Worm (Caenorhabditis elegans) whole organism, L1 larva: ENCODE data around the gene flad-1.

ENCODE experiments used
- C16A3.4 ChIP-seq: fragments of 150-350 bp; optimal IDR thresholded peaks from 2 replicates; lab custom pipeline; 2014; ENCODE audit warnings: missing biosample characterization, missing genetic modification characterization
- C34B4.2 ChIP-seq: sonication (generic microtip); optimal IDR thresholded peaks from 2 replicates; lab custom pipeline; 2017; ENCODE audit warnings: mild to moderate bottlenecking, missing genetic modification characterization, missing compliant biosample characterization
- F16B12.6 ChIP-seq: fragments of 150-350 bp; optimal IDR thresholded peaks from 2 replicates; lab custom pipeline; 2014; ENCODE audit warnings: missing biosample characterization, missing genetic modification characterization
- Y116A8C.19 ChIP-seq: sonication (generic microtip); optimal IDR thresholded peaks from 2 replicates; lab custom pipeline; 2016; ENCODE audit warnings: missing compliant biosample characterization, missing genetic modification characterization, borderline replicate concordance
- aha-1 ChIP-seq: fragments of 150-350 bp; optimal IDR thresholded peaks from 2 replicates; lab custom pipeline; 2014; ENCODE audit warnings: missing biosample characterization, missing genetic modification characterization
- alr-1 ChIP-seq: fragments of 200-800 bp; sonication (Bioruptor generic); optimal IDR thresholded peaks from 2 replicates; lab custom pipeline; 2018; ENCODE audit warnings: borderline replicate concordance, mild to moderate bottlenecking, missing genetic modification characterization, missing compliant biosample characterization
- aly-2 ChIP-seq: fragments of 150-350 bp; optimal IDR thresholded peaks from 2 replicates; lab custom pipeline; 2014; ENCODE audit warnings: missing biosample characterization, missing genetic modification characterization
- ama-1 ChIP-seq: fragments of 150-350 bp; optimal IDR thresholded peaks from 2 replicates; lab custom pipeline; 2014
- ceh-63 ChIP-seq: fragments of 200-800 bp; sonication (Bioruptor generic); optimal IDR thresholded peaks from 2 replicates; lab custom pipeline; 2018; ENCODE audit warnings: mild to moderate bottlenecking, missing genetic modification characterization, missing compliant biosample characterization
- ceh-8 ChIP-seq: fragments of 200-800 bp; sonication (Bioruptor generic); optimal IDR thresholded peaks from 2 replicates; lab custom pipeline; 2018; ENCODE audit warnings: mild to moderate bottlenecking, missing genetic modification characterization, moderate library complexity, missing compliant biosample characterization
- ceh-90 ChIP-seq: sonication (generic microtip); optimal IDR thresholded peaks from 2 replicates; lab custom pipeline; 2016; ENCODE audit warnings: missing genetic modification characterization, missing compliant biosample characterization
- dsc-1 ChIP-seq: sonication (generic microtip); optimal IDR thresholded peaks from 2 replicates; lab custom pipeline; 2016; ENCODE audit warnings: mild to moderate bottlenecking, missing genetic modification characterization, missing compliant biosample characterization
- efl-1 ChIP-seq, 4 experiments: fragments of 150-350 bp; optimal IDR thresholded peaks in 3 of 4; peaks in 1 of 4; 1 replicate in 1 of 4; 2 replicates in 3 of 4; lab custom pipeline; 2014; ENCODE audit warnings: missing biosample characterization in 2 of 4, missing genetic modification characterization in 2 of 4, missing genetic modification reagents in 2 of 4
- efl-3 ChIP-seq: fragments of 200-800 bp; sonication (Bioruptor generic); optimal IDR thresholded peaks from 2 replicates; lab custom pipeline; 2018; ENCODE audit warnings: mild to moderate bottlenecking, missing genetic modification characterization, missing compliant biosample characterization
- ets-5 ChIP-seq: fragments of 200-800 bp; sonication (Bioruptor generic); IDR thresholded peaks from 2 replicates; pipeline ENCODE4 v1.3.6; 2022; ENCODE audit warnings: missing genetic modification characterization, missing compliant biosample characterization
- fkh-10 ChIP-seq: sonication (generic microtip); optimal IDR thresholded peaks from 2 replicates; lab custom pipeline; 2017; ENCODE audit warnings: missing biosample characterization, missing genetic modification reagents, missing genetic modification characterization
- fkh-4 ChIP-seq: sonication (generic microtip); optimal IDR thresholded peaks from 2 replicates; lab custom pipeline; 2016; ENCODE audit warnings: missing compliant biosample characterization, missing genetic modification characterization, borderline replicate concordance
- fkh-8 ChIP-seq: sonication (generic microtip); optimal IDR thresholded peaks from 2 replicates; lab custom pipeline; 2016; ENCODE audit warnings: mild to moderate bottlenecking, missing genetic modification characterization, missing compliant biosample characterization
- grh-1 ChIP-seq: fragments of 200-800 bp; sonication (Bioruptor generic); IDR thresholded peaks from 2 replicates; pipeline ENCODE4 v1.3.6; 2022; ENCODE audit warnings: missing genetic modification reagents, missing genetic modification characterization, missing compliant biosample characterization
- isw-1 ChIP-seq: fragments of 200-800 bp; sonication (Bioruptor generic); IDR thresholded peaks from 2 replicates; pipeline ENCODE4 v1.3.6; 2022; ENCODE audit warnings: missing genetic modification characterization, missing compliant biosample characterization
- jun-1 ChIP-seq: fragments of 150-350 bp; optimal IDR thresholded peaks from 2 replicates; lab custom pipeline; 2014; ENCODE audit warnings: missing biosample characterization, missing genetic modification reagents, missing genetic modification characterization
- lin-13 ChIP-seq: fragments of 150-350 bp; optimal IDR thresholded peaks from 2 replicates; lab custom pipeline; 2014; ENCODE audit warnings: missing biosample characterization, missing genetic modification reagents, missing genetic modification characterization
- lin-14 ChIP-seq: fragments of 200-800 bp; sonication (Bioruptor generic); optimal IDR thresholded peaks from 2 replicates; lab custom pipeline; 2018; ENCODE audit warnings: mild to moderate bottlenecking, missing genetic modification characterization, moderate library complexity, missing compliant biosample characterization
- lin-15B ChIP-seq: fragments of 150-350 bp; sonication (generic microtip); optimal IDR thresholded peaks from 3 replicates; lab custom pipeline; 2014; ENCODE audit warnings: missing biosample characterization, missing genetic modification characterization
- lin-35 ChIP-seq, 2 experiments: fragments of 150-350 bp; optimal IDR thresholded peaks; 2 replicates each; lab custom pipeline; 2014; ENCODE audit warnings: missing biosample characterization in 2 of 2, missing genetic modification characterization in 2 of 2, missing genetic modification reagents in 2 of 2
- lin-39 ChIP-seq: fragments of 150-350 bp; optimal IDR thresholded peaks from 2 replicates; lab custom pipeline; 2014; ENCODE audit warnings: missing biosample characterization, missing genetic modification reagents, missing genetic modification characterization
- lsy-2 ChIP-seq, 2 experiments: fragments of 150-350 bp; optimal IDR thresholded peaks; 2 replicates each; lab custom pipeline; 2014; ENCODE audit warnings: missing biosample characterization in 2 of 2, missing genetic modification characterization in 2 of 2
- mab-9 ChIP-seq: fragments of 200-800 bp; sonication (Bioruptor generic); IDR thresholded peaks from 2 replicates; pipeline ENCODE4 v1.3.6; 2022; ENCODE audit warnings: missing genetic modification reagents, missing genetic modification characterization, missing compliant biosample characterization
- mef-2 ChIP-seq: fragments of 150-350 bp; optimal IDR thresholded peaks from 2 replicates; lab custom pipeline; 2014; ENCODE audit warnings: missing biosample characterization, missing genetic modification characterization
- nhr-11 ChIP-seq: fragments of 150-350 bp; optimal IDR thresholded peaks from 2 replicates; lab custom pipeline; 2014; ENCODE audit warnings: missing biosample characterization, missing genetic modification characterization
- nhr-12 ChIP-seq: sonication (generic microtip); optimal IDR thresholded peaks from 2 replicates; lab custom pipeline; 2017; ENCODE audit warnings: missing biosample characterization, missing genetic modification characterization
- nhr-19 ChIP-seq: fragments of 200-800 bp; sonication (Bioruptor generic); conservative IDR thresholded peaks from 2 replicates; pipeline ENCODE4 v1.3.6; 2022; ENCODE audit warnings: missing genetic modification characterization, missing compliant biosample characterization
- nhr-237 ChIP-seq: fragments of 150-350 bp; optimal IDR thresholded peaks from 2 replicates; lab custom pipeline; 2014; ENCODE audit warnings: missing biosample characterization, missing genetic modification characterization
- nhr-28 ChIP-seq: fragments of 150-350 bp; optimal IDR thresholded peaks from 2 replicates; lab custom pipeline; 2014; ENCODE audit warnings: missing biosample characterization, missing genetic modification characterization
- nhr-47 ChIP-seq: sonication (generic microtip); optimal IDR thresholded peaks from 2 replicates; lab custom pipeline; 2016; ENCODE audit warnings: mild to moderate bottlenecking, missing genetic modification characterization, moderate library complexity, missing compliant biosample characterization
- nhr-76 ChIP-seq: sonication (generic microtip); optimal IDR thresholded peaks from 2 replicates; lab custom pipeline; 2017; ENCODE audit warnings: missing biosample characterization, missing genetic modification characterization
- nhr-84 ChIP-seq: sonication (generic microtip); optimal IDR thresholded peaks from 2 replicates; lab custom pipeline; 2017; ENCODE audit warnings: missing biosample characterization, missing genetic modification characterization
- nhr-90 ChIP-seq: sonication (generic microtip); optimal IDR thresholded peaks from 2 replicates; lab custom pipeline; 2016; ENCODE audit warnings: mild to moderate bottlenecking, missing genetic modification characterization, missing compliant biosample characterization; ENCODE audit not compliant: poor library complexity
- pqm-1 ChIP-seq: sonication (generic microtip); optimal IDR thresholded peaks from 3 replicates; lab custom pipeline; 2017; ENCODE audit warnings: missing biosample characterization, missing genetic modification characterization
- skn-1 ChIP-seq: fragments of 150-350 bp; optimal IDR thresholded peaks from 2 replicates; lab custom pipeline; 2014; ENCODE audit warnings: missing biosample characterization, missing genetic modification characterization
- sptf-1 ChIP-seq: fragments of 150-350 bp; optimal IDR thresholded peaks from 2 replicates; lab custom pipeline; 2014; ENCODE audit warnings: missing biosample characterization, missing genetic modification characterization
- sup-37 ChIP-seq: fragments of 200-800 bp; sonication (Bioruptor generic); optimal IDR thresholded peaks from 2 replicates; lab custom pipeline; 2018; ENCODE audit warnings: mild to moderate bottlenecking, missing genetic modification characterization, missing compliant biosample characterization
- swsn-7 ChIP-seq: sonication (generic microtip); optimal IDR thresholded peaks from 2 replicates; lab custom pipeline; 2016; ENCODE audit warnings: missing genetic modification characterization, missing compliant biosample characterization
- tlp-1 ChIP-seq: fragments of 150-350 bp; optimal IDR thresholded peaks from 2 replicates; lab custom pipeline; 2014; ENCODE audit warnings: missing biosample characterization, missing genetic modification characterization
- unc-130 ChIP-seq: fragments of 150-350 bp; optimal IDR thresholded peaks from 2 replicates; lab custom pipeline; 2017; ENCODE audit warnings: missing biosample characterization, missing genetic modification characterization, inconsistent platforms
- unc-62 ChIP-seq: fragments of 150-350 bp; optimal IDR thresholded peaks from 2 replicates; lab custom pipeline; 2014; ENCODE audit warnings: missing biosample characterization, missing genetic modification reagents, missing genetic modification characterization
- unc-86 ChIP-seq: sonication (generic microtip); optimal IDR thresholded peaks from 2 replicates; lab custom pipeline; 2016; ENCODE audit warnings: missing genetic modification characterization, missing compliant biosample characterization
- unc-98 ChIP-seq: fragments of 200-800 bp; sonication (Bioruptor generic); IDR thresholded peaks from 2 replicates; pipeline ENCODE4 v1.3.6; 2022; ENCODE audit warnings: missing genetic modification characterization, missing compliant biosample characterization
- vab-15 ChIP-seq: sonication (generic microtip); optimal IDR thresholded peaks from 2 replicates; lab custom pipeline; 2017; ENCODE audit warnings: missing genotype, mild to moderate bottlenecking, missing genetic modification characterization, missing compliant biosample characterization
- zag-1 ChIP-seq: fragments of 150-350 bp; optimal IDR thresholded peaks from 2 replicates; lab custom pipeline; 2014; ENCODE audit warnings: missing biosample characterization, missing genetic modification characterization
- zip-4 ChIP-seq: fragments of 200-800 bp; sonication (Bioruptor generic); optimal IDR thresholded peaks from 2 replicates; lab custom pipeline; 2018; ENCODE audit warnings: mild to moderate bottlenecking, missing genetic modification characterization, moderate library complexity, missing compliant biosample characterization
- ztf-11 ChIP-seq, 2 experiments: sonication (generic microtip); optimal IDR thresholded peaks; 2 replicates each; lab custom pipeline; 2016 to 2017; ENCODE audit warnings: missing genetic modification characterization in 2 of 2, missing biosample characterization in 1 of 2, missing compliant biosample characterization in 1 of 2

The flad-1 gene

ce11 chrII:9967999-9968706 is 24.2 kb downstream of the flad-1 start, which contains the start of the genes R53.4 and psf-1 (continued):
- peak; percentile 53 for TF ChIP-seq lin-13 (GFP tag; lab: Kevin White, UChicago)
- peak; percentile 75 for TF ChIP-seq lin-14
- TF ChIP-seq nhr-12 = no peak
- TF ChIP-seq aha-1 (tag; lab: Kevin White, UChicago) = peak; percentile 15
- no peak for TF ChIP-seq aly-2
- peak; percentile 53 for TF ChIP-seq fkh-8 (tag; lab: Kevin White, UChicago)
- peak; percentile 30 for TF ChIP-seq unc-86 (tag; lab: Kevin White, UChicago)
- no peak for TF ChIP-seq pqm-1 (tag; lab: Kevin White, UChicago)
- TF ChIP-seq skn-1 (tag; lab: Kevin White, UChicago) = peak; percentile 83
- peak; percentile 55 for TF ChIP-seq F16B12.6 (tag; lab: Kevin White, UChicago)
- peak; percentile 19 for TF ChIP-seq dsc-1 (tag; lab: Kevin White, UChicago)
- no peak for TF ChIP-seq tlp-1 (tag; lab: Kevin White, UChicago)
- peak; percentile 37 for TF ChIP-seq vab-15 (tag; lab: Kevin White, UChicago)
- TF ChIP-seq zag-1 (tag; lab: Kevin White, UChicago) = no peak
- TF ChIP-seq C16A3.4 (tag; lab: Kevin White, UChicago) = peak; percentile 61
- TF ChIP-seq nhr-76 (tag; lab: Kevin White, UChicago) = no peak
- no peak for TF ChIP-seq mef-2 (tag; lab: Kevin White, UChicago)
- TF ChIP-seq ceh-8 (GFP tag; lab: Kevin White, UChicago) = no peak
- TF ChIP-seq ceh-63 (GFP tag; lab: Kevin White, UChicago) = no peak
- TF ChIP-seq ceh-90 (tag; lab: Kevin White, UChicago) = peak; percentile 63
- no peak for TF ChIP-seq mab-9 (GFP tag; lab: Robert Waterston, UW)
- peak; percentile 32 for TF ChIP-seq unc-130 (tag; lab: Kevin White, UChicago)
- TF ChIP-seq sup-37 (GFP tag; lab: Kevin White, UChicago) = no peak
- no peak for TF ChIP-seq Y116A8C.19 (tag; lab: Kevin White, UChicago)
- TF ChIP-seq nhr-47 (tag; lab: Kevin White, UChicago) = peak; percentile 69
- no peak for TF ChIP-seq jun-1 (tag; lab: Kevin White, UChicago)
- no peak for TF ChIP-seq efl-3 (GFP tag; lab: Kevin White, UChicago)
- peak; percentile 87 to 92 for TF ChIP-seq lin-35 (GFP tag; optimal IDR thresholded peaks at IDR 0.05; lab: Kevin White, UChicago)
- TF ChIP-seq ztf-11 (tag; optimal IDR thresholded peaks at IDR 0.05; lab: Kevin White, UChicago) = peak in 1 of 2 experiments; percentile 57
- peak; percentile 41; the same call in 1 of the 2 replicates for TF ChIP-seq grh-1 (GFP tag; lab: Robert Waterston, UW)
- TF ChIP-seq lsy-2 (tag; optimal IDR thresholded peaks at IDR 0.05; lab: Kevin White, UChicago) = peak; percentile 80 to 88
- peak; percentile 46 for TF ChIP-seq nhr-90
- TF ChIP-seq swsn-7 = peak; percentile 58
- TF ChIP-seq lin-15B (tag; lab: Kevin White, UChicago) = peak; percentile 54
- peak; percentile 66 to 86 for TF ChIP-seq efl-1 (optimal IDR thresholded peaks at IDR 0.05; lab: Kevin White, UChicago)
- TF ChIP-seq efl-1 (GFP tag; optimal IDR thresholded peaks at IDR 0.05 in 1 of 2; lab: Kevin White, UChicago) = peak; percentile 87 to 97
- no peak for TF ChIP-seq unc-62
- TF ChIP-seq isw-1 (GFP tag; lab: Robert Waterston, UW) = peak; percentile 59
- no peak for TF ChIP-seq fkh-4
- no peak for TF ChIP-seq fkh-10 (GFP tag; lab: Kevin White, UChicago)
- TF ChIP-seq ets-5 (GFP tag; lab: Robert Waterston, UW) = no peak
- TF ChIP-seq lin-39 = no peak
- no peak for TF ChIP-seq sptf-1 (tag; lab: Kevin White, UChicago)
- TF ChIP-seq C34B4.2 = no peak
- TF ChIP-seq unc-98 (GFP tag; lab: Robert Waterston, UW) = no peak
- TF ChIP-seq nhr-28 = no peak
- TF ChIP-seq nhr-19 (GFP tag; lab: Robert Waterston, UW) = peak; percentile 48
- no peak for TF ChIP-seq ama-1 (lab: Kevin White, UChicago)
- TF ChIP-seq nhr-84 (tag; lab: Kevin White, UChicago) = no peak
- TF ChIP-seq nhr-11 (tag; lab: Kevin White, UChicago) = no peak
- no peak for TF ChIP-seq alr-1 (tag; lab: Kevin White, UChicago)
- no peak for TF ChIP-seq zip-4 (GFP tag; lab: Kevin White, UChicago)
- no peak for TF ChIP-seq nhr-237
